Fruit fly (Drosophila melanogaster): ENCODE results near the gene CG10979.

The CG10979 gene

DNA sequence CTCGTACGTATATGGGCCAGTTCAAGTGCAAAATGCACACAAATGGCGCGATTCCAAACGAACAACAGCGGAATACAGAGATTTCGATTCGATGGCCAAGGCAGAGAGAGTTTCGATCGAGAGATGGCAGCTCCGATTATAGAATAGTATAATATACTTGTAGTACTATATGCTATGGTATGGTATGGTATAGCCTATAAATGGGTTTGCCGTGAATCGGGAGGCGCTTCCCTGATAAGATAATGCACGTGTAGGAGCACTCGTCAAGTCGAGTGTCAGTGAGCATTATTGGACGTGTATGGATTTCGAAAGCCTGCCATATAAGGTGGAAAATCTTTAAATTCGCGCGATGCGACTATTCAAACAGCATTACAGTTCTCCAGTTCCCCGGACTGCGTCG lies 49.0 kb downstream of the CG10979 start:
- TF ChIP-seq Myc (optimal IDR thresholded peaks at IDR 0.05) (no peak), brk (GFP tag; optimal IDR thresholded peaks at IDR 0.05) (no peak), Rel (GFP tag; optimal IDR thresholded peaks at IDR 0.05) (no peak), Rel (tag; optimal IDR thresholded peaks at IDR 0.05) (no peak), jim (GFP tag; optimal IDR thresholded peaks at IDR 0.05) (no peak), dsf (GFP tag; optimal IDR thresholded peaks at IDR 0.05; ENCODE audit: borderline replicate concordance) (no peak)

DNA sequence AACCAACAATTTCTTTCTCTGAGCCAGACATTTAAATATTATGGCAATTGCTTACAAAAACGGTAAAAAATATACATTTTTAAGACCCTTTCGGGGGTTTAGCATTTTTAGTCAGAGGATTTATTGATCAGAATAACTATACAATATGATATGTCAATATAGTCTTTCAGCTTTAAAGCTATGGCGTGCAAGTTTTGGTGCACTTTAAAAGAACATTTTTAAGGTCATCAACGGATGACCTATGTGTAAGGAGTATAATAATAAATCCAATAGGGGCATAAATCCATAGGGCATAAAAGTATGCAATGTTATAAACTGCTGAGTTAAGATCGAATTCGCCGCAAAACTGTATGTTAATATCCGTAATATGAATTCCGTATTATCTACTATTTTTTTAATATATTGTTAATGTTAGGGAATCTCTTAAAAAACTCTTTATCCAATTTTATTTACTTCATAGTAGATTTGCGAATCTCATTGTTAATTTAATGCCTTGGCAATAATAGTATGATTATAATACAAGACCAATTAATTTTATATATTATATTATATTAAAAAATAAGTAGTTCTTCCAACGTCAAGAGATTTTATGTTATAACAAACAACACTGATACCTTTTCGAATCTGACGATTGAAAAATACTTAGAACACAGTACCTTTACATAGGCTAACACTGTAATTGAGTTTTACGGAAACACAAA lies 52.2 kb downstream of the CG10979 start, which contains the start of gene CG14676:
Gene CG14676, plus strand, starts transcription at position 651 of the 701 bp plus-strand sequence.
- TF ChIP-seq Myc (optimal IDR thresholded peaks at IDR 0.05) (peak; percentile 14), CG32264 (GFP tag; optimal IDR thresholded peaks at IDR 0.05) (no peak)

All from whole organism, wandering third instar larva.